Fruit fly (Drosophila melanogaster): ENCODE measurements around the gene fid.

Gene fid

dm6 chr3R:26000720-26001682 is 31.1 kb downstream of the fid start:
- TF ChIP-seq CG6163 (GFP tag; IDR thresholded peaks at IDR 0.05) (0 out of 3 replicates have a peak, but pooled peaks have one; percentile 24), CG10669 (GFP tag; optimal IDR thresholded peaks at IDR 0.05) (no peak), ss (GFP tag; optimal IDR thresholded peaks at IDR 0.05) (peak; percentile 61 to 79), CG9139 (GFP tag; optimal IDR thresholded peaks at IDR 0.05) (peak; percentile 10), Blimp-1 (GFP tag; optimal IDR thresholded peaks at IDR 0.05) (peak; percentile 57), fkh (GFP tag; optimal IDR thresholded peaks at IDR 0.05) (peak; percentile 15), pdm3 (GFP tag; optimal IDR thresholded peaks at IDR 0.05) (no peak), CG11294 (GFP tag; IDR thresholded peaks at IDR 0.05) (no peak), Ets21C (GFP tag; optimal IDR thresholded peaks at IDR 0.05) (no peak), CG3032 (tag; optimal IDR thresholded peaks at IDR 0.05) (no peak), CG16779 (tag; optimal IDR thresholded peaks at IDR 0.05) (no peak), Eip78C (GFP tag) (peak; percentile 40), lz (GFP tag; optimal IDR thresholded peaks at IDR 0.05) (no peak), CG6808 (GFP tag; optimal IDR thresholded peaks at IDR 0.05) (peak; percentile 27), CG1621 (tag; optimal IDR thresholded peaks at IDR 0.05) (peak; percentile 22), dsx (GFP tag; optimal IDR thresholded peaks at IDR 0.05; ENCODE audit: poor library complexity, severe bottlenecking) (no peak)

- no peak for TF ChIP-seq CG6854 (GFP tag; optimal IDR thresholded peaks at IDR 0.05)
These were observed 32.2 kb downstream of the fid start for dm6 chr3R:26002039-26002438.

dm6 chr3R:26002570-26003332 is 32.9 kb downstream of the fid start:
- TF ChIP-seq ss (GFP tag; optimal IDR thresholded peaks at IDR 0.05) = peak in 1 of 2 experiments; percentile 78
- no peak for TF ChIP-seq fd85E (GFP tag; optimal IDR thresholded peaks at IDR 0.05)
- peak; percentile 9 for TF ChIP-seq svp (GFP tag)
- TF ChIP-seq net (GFP tag; optimal IDR thresholded peaks at IDR 0.05) = peak; percentile 18
- TF ChIP-seq CG11762 (GFP tag; optimal IDR thresholded peaks at IDR 0.05; ENCODE audit: insufficient read depth) = no peak
- peak; percentile 43 for TF ChIP-seq Met (GFP tag; optimal IDR thresholded peaks at IDR 0.05)
- no peak for TF ChIP-seq Hr4 (GFP tag; optimal IDR thresholded peaks at IDR 0.05)
- TF ChIP-seq esn (GFP tag; optimal IDR thresholded peaks at IDR 0.05) = no peak
- no peak for TF ChIP-seq lz (GFP tag; optimal IDR thresholded peaks at IDR 0.05)
- no peak for TF ChIP-seq salr (GFP tag; optimal IDR thresholded peaks at IDR 0.05)
- TF ChIP-seq CG7368 (GFP tag; optimal IDR thresholded peaks at IDR 0.05) = no peak
- TF ChIP-seq achi (GFP tag; optimal IDR thresholded peaks at IDR 0.05) = no peak
- no peak for TF ChIP-seq CG31627 (GFP tag; optimal IDR thresholded peaks at IDR 0.05)
- no peak for TF ChIP-seq Ets21C (GFP tag; optimal IDR thresholded peaks at IDR 0.05)
- peak; percentile 50 for TF ChIP-seq Blimp-1 (GFP tag; optimal IDR thresholded peaks at IDR 0.05)
- TF ChIP-seq fkh (GFP tag; optimal IDR thresholded peaks at IDR 0.05) = peak; percentile 27
- TF ChIP-seq CG11294 (GFP tag; IDR thresholded peaks at IDR 0.05) = no peak
- TF ChIP-seq Ets96B (tag; optimal IDR thresholded peaks at IDR 0.05) = no peak
- no peak for TF ChIP-seq Eip93F (GFP tag; optimal IDR thresholded peaks at IDR 0.05)
- no peak for TF ChIP-seq OdsH (GFP tag; optimal IDR thresholded peaks at IDR 0.05)
- TF ChIP-seq CG6854 (GFP tag; optimal IDR thresholded peaks at IDR 0.05) = peak; percentile 36
- TF ChIP-seq CG6276 (GFP tag; optimal IDR thresholded peaks at IDR 0.05) = peak; percentile 4
- no peak for TF ChIP-seq CG15336 (GFP tag; IDR thresholded peaks at IDR 0.05)
- TF ChIP-seq CG10631 (GFP tag; optimal IDR thresholded peaks at IDR 0.05) = no peak
- peak; percentile 39 for TF ChIP-seq Lpt (GFP tag; optimal IDR thresholded peaks at IDR 0.05)
- no peak for TF ChIP-seq pdm3 (GFP tag; optimal IDR thresholded peaks at IDR 0.05)
- TF ChIP-seq Smox (GFP tag; optimal IDR thresholded peaks at IDR 0.05) = peak; percentile 6
- no peak for TF ChIP-seq Sox14 (GFP tag; optimal IDR thresholded peaks at IDR 0.05)
- TF ChIP-seq CG10669 (GFP tag; optimal IDR thresholded peaks at IDR 0.05) = no peak
- no peak for TF ChIP-seq Eip75B (GFP tag; optimal IDR thresholded peaks at IDR 0.05)
- TF ChIP-seq CG6792 (GFP tag; optimal IDR thresholded peaks at IDR 0.05) = no peak
- TF ChIP-seq Eip78C (GFP tag) = peak; percentile 75
- TF ChIP-seq CG11902 (GFP tag; optimal IDR thresholded peaks at IDR 0.05) = no peak
- TF ChIP-seq dsx (GFP tag; optimal IDR thresholded peaks at IDR 0.05; ENCODE audit: poor library complexity, severe bottlenecking) = peak; percentile 99
